Fruit fly (Drosophila melanogaster) S2 (cell line): ENCODE data around the gene Dph1.

ENCODE experiments used
- CG8478 ChIP-seq: fragments of >200 bp; optimal IDR thresholded peaks from 2 replicates; lab custom pipeline; 2018
- CTCF ChIP-seq, 2 experiments: fragments of >200 bp; optimal IDR thresholded peaks; 2 replicates each; lab custom pipeline; 2018

DNA sequence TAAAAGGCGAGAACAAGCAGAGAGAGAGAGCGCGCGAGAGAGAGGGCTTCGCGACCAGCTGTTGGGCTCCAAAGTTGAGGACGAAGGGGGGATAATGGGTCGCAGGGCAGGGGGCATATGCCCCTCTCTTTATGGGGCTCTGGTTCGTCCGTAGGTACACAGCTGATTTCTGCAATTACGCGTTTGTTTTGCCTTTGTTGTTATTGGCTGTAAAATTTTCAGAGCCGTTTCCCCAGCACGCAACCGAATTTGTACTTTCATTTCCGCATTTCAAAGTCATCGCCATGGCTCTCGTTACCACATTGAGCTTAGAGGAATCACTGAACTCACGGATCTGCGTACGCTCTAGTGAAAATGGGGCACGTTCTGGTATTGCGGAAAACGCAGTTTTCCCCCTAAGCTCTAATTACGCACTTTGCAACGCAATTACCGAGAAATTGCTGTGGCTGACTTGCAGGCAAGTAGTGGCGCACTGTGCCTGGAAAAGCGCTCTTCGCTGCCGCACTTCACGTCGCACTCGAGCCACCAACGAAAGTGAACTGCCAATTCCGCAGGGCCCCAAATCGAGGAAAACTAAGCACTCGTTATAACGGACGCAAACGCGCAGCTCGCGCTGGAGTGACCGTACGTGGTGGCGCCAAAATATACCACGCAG, 11.3 kb upstream of the Dph1 start, which contains the start of gene CG11658:
- TF ChIP-seq CTCF (optimal IDR thresholded peaks at IDR 0.05; lab: Kevin White, UChicago) (no peak), CG8478 (lab: Kevin White, UChicago) (no peak)
